Worm (Caenorhabditis elegans) whole organism, early embryonic: ENCODE data around the gene gcp-2.2.

ENCODE experiments used
- B0310.2 ChIP-seq: sonication (generic microtip); optimal IDR thresholded peaks from 2 replicates; lab custom pipeline; 2016; ENCODE audit warnings: mild to moderate bottlenecking, missing genetic modification characterization, missing compliant biosample characterization
- ama-1 ChIP-seq: fragments of 150-350 bp; optimal IDR thresholded peaks from 2 replicates; lab custom pipeline; 2014
- hmbx-1 ChIP-seq: sonication (generic microtip); optimal IDR thresholded peaks from 2 replicates; lab custom pipeline; 2016; ENCODE audit warnings: mild to moderate bottlenecking, missing genetic modification characterization, missing compliant biosample characterization
- hnd-1 ChIP-seq: sonication (generic microtip); optimal IDR thresholded peaks from 2 replicates; lab custom pipeline; 2016; ENCODE audit warnings: missing genetic modification characterization, missing compliant biosample characterization
- pes-1 ChIP-seq: fragments of 200-800 bp; sonication (Bioruptor generic); IDR thresholded peaks from 2 replicates; pipeline ENCODE4 v1.3.6; 2022; ENCODE audit warnings: missing genetic modification reagents, missing genetic modification characterization, missing compliant biosample characterization
- tbx-11 ChIP-seq: fragments of 200-800 bp; sonication (Bioruptor generic); IDR thresholded peaks from 2 replicates; pipeline ENCODE4 v1.3.6; 2022; ENCODE audit warnings: missing genetic modification characterization, missing compliant biosample characterization

ce11 chrX:11509547-11509946 is 28.0 kb upstream of the gcp-2.2 start:
- TF ChIP-seq ama-1 (lab: Kevin White, UChicago) (no peak), tbx-11 (no peak), hmbx-1 (no peak), hnd-1 (tag; lab: Kevin White, UChicago) (no peak), pes-1 (GFP tag; lab: Robert Waterston, UW) (no peak), B0310.2 (tag; lab: Kevin White, UChicago) (no peak)
